Worm (Caenorhabditis elegans) whole organism, L2 larva: ENCODE measurements around the gene asg-2.

ENCODE experiments used
- alr-1 ChIP-seq: fragments of 150-350 bp; optimal IDR thresholded peaks from 2 replicates; lab custom pipeline; 2014; ENCODE audit warnings: missing biosample characterization, missing genetic modification characterization
- ama-1 ChIP-seq: fragments of 150-350 bp; optimal IDR thresholded peaks from 2 replicates; lab custom pipeline; 2018; ENCODE audit warnings: inconsistent platforms
- blmp-1 ChIP-seq: sonication (generic microtip); optimal IDR thresholded peaks from 2 replicates; lab custom pipeline; 2017; ENCODE audit warnings: missing genetic modification characterization, mild to moderate bottlenecking, missing compliant biosample characterization, antibody characterized with exemption, moderate library complexity; ENCODE audit not compliant: insufficient read depth
- crh-2 ChIP-seq: sonication (generic microtip); optimal IDR thresholded peaks from 2 replicates; lab custom pipeline; 2017; ENCODE audit warnings: missing biosample characterization, missing genetic modification characterization
- dmd-4 ChIP-seq: sonication (generic microtip); optimal IDR thresholded peaks from 2 replicates; lab custom pipeline; 2017; ENCODE audit warnings: missing biosample characterization, missing genetic modification characterization
- elt-3 ChIP-seq: sonication (generic microtip); optimal IDR thresholded peaks from 2 replicates; lab custom pipeline; 2017; ENCODE audit warnings: missing biosample characterization, missing genetic modification characterization
- fos-1 ChIP-seq: fragments of 150-350 bp; optimal IDR thresholded peaks from 2 replicates; lab custom pipeline; 2014; ENCODE audit warnings: missing biosample characterization, missing genetic modification characterization
- gmeb-1 ChIP-seq: fragments of 150-350 bp; optimal IDR thresholded peaks from 2 replicates; lab custom pipeline; 2014; ENCODE audit warnings: missing biosample characterization, missing genetic modification characterization
- lin-13 ChIP-seq: fragments of 150-350 bp; optimal IDR thresholded peaks from 2 replicates; lab custom pipeline; 2014; ENCODE audit warnings: missing biosample characterization, missing genetic modification reagents, missing genetic modification characterization
- mbf-1 ChIP-seq: sonication (generic microtip); optimal IDR thresholded peaks from 2 replicates; lab custom pipeline; 2017; ENCODE audit warnings: missing biosample characterization, missing genetic modification characterization
- mdl-1 ChIP-seq, 2 experiments: fragments of 150-350 bp in 1 of 2; sonication (generic microtip) in 1 of 2; optimal IDR thresholded peaks; 2 replicates each; lab custom pipeline; 2017; ENCODE audit warnings: missing biosample characterization in 2 of 2, missing genetic modification characterization in 2 of 2
- nhr-11 ChIP-seq: fragments of 150-350 bp; optimal IDR thresholded peaks from 2 replicates; lab custom pipeline; 2014; ENCODE audit warnings: missing biosample characterization, missing genetic modification characterization
- nhr-21 ChIP-seq: fragments of 150-350 bp; optimal IDR thresholded peaks from 2 replicates; lab custom pipeline; 2014; ENCODE audit warnings: missing biosample characterization, missing genetic modification characterization
- nhr-23 ChIP-seq: fragments of 150-350 bp; optimal IDR thresholded peaks from 2 replicates; lab custom pipeline; 2014; ENCODE audit warnings: missing biosample characterization, missing genetic modification reagents, missing genetic modification characterization
- nhr-25 ChIP-seq: fragments of 150-350 bp; sonication (generic microtip); optimal IDR thresholded peaks from 3 replicates; lab custom pipeline; 2014; ENCODE audit warnings: missing biosample characterization, missing genetic modification characterization
- nhr-6 ChIP-seq: fragments of 150-350 bp; optimal IDR thresholded peaks from 2 replicates; lab custom pipeline; 2014; ENCODE audit warnings: missing biosample characterization, missing genetic modification characterization
- peb-1 ChIP-seq: fragments of 150-350 bp; optimal IDR thresholded peaks from 2 replicates; lab custom pipeline; 2014; ENCODE audit warnings: missing biosample characterization, missing genetic modification characterization
- skn-1 ChIP-seq: sonication (generic microtip); optimal IDR thresholded peaks from 2 replicates; lab custom pipeline; 2017; ENCODE audit warnings: missing biosample characterization, missing genetic modification characterization
- sma-3 ChIP-seq: sonication (generic microtip); optimal IDR thresholded peaks from 2 replicates; lab custom pipeline; 2016; ENCODE audit warnings: missing genetic modification reagents, missing genetic modification characterization, missing compliant biosample characterization
- sma-9 ChIP-seq, 2 experiments: fragments of 150-350 bp in 1 of 2; sonication (generic microtip) in 1 of 2; optimal IDR thresholded peaks; 2 replicates each; lab custom pipeline; 2014 to 2016; ENCODE audit warnings: missing genetic modification characterization in 2 of 2, mild to moderate bottlenecking in 1 of 2, missing biosample characterization in 1 of 2, missing compliant biosample characterization in 1 of 2, missing genetic modification reagents in 1 of 2, moderate library complexity in 1 of 2
- snpc-4 ChIP-seq: fragments of 150-350 bp; optimal IDR thresholded peaks from 2 replicates; lab custom pipeline; 2014; ENCODE audit warnings: missing biosample characterization, missing genetic modification characterization
- unc-39 ChIP-seq: fragments of 150-350 bp; optimal IDR thresholded peaks from 2 replicates; lab custom pipeline; 2014; ENCODE audit warnings: missing biosample characterization, missing genetic modification characterization
- unc-55 ChIP-seq: fragments of 150-350 bp; sonication (generic microtip); optimal IDR thresholded peaks from 3 replicates; lab custom pipeline; 2014; ENCODE audit warnings: missing biosample characterization, missing genetic modification reagents, missing genetic modification characterization
- zag-1 ChIP-seq: fragments of 150-350 bp; optimal IDR thresholded peaks from 2 replicates; lab custom pipeline; 2014; ENCODE audit warnings: missing biosample characterization, missing genetic modification characterization

The asg-2 gene

DNA sequence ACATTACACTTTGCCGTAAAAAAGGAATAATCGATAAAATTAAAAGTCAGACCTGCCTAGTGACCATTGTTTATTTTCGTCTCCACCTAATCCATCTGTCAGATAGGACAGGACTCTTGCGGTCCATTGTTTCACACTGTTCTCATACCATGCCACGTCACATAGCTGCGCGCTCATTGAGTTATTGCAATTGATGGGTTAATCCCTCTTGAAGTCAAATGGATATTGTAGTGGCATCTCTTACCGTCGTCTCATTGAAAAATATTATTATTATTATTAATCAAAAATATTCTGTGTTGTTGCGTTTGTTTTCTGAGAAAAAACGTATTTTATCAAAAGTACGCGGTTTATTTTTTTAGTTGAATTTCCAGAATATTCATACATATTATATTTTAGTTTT, 47.1 kb downstream of the asg-2 start:
- TF ChIP-seq nhr-23 = no peak
- TF ChIP-seq dmd-4 = no peak
- TF ChIP-seq nhr-25 (tag; lab: Kevin White, UChicago) = no peak
- no peak for TF ChIP-seq peb-1
- no peak for TF ChIP-seq fos-1 (tag; lab: Kevin White, UChicago)
- TF ChIP-seq unc-55 (GFP tag; lab: Kevin White, UChicago) = no peak
- TF ChIP-seq ama-1 = no peak

DNA sequence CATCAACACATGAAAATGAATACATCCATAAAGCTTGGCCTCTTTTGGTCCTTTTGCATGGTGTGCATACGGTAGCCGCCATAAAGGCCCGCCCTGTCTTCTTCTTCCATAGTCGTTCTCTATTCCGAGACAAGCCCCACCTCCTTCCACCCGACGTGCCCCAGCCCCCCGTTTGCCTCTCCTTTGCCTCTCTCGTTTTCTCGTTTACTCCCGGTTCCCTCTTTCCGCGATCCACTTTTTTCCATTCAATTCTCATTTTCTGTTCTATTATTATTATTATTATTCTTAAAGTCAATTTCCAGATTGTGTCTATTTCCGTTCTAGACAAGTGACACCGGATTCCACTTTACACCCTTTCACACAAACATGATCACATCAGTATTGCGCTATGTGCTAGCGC, 48.3 kb downstream of the asg-2 start, which contains the start of gene unc-6:
Gene unc-6, plus strand, starts transcription at position 301 of the 400 bp plus-strand sequence.
- TF ChIP-seq zag-1 (tag; lab: Kevin White, UChicago) = no peak
- TF ChIP-seq elt-3 (tag; lab: Kevin White, UChicago) = no peak
- no peak for TF ChIP-seq nhr-11 (tag; lab: Kevin White, UChicago)
- TF ChIP-seq peb-1 = no peak
- TF ChIP-seq nhr-6 (tag; lab: Kevin White, UChicago) = no peak
- no peak for TF ChIP-seq sma-9 (GFP tag; optimal IDR thresholded peaks at IDR 0.05; lab: Kevin White, UChicago)
- TF ChIP-seq sma-9 (tag; optimal IDR thresholded peaks at IDR 0.05; lab: Kevin White, UChicago) = no peak
- TF ChIP-seq sma-3 = no peak
- no peak for TF ChIP-seq mbf-1 (tag; lab: Kevin White, UChicago)
- no peak for TF ChIP-seq blmp-1 (tag; lab: Kevin White, UChicago)
- no peak for TF ChIP-seq crh-2 (tag; lab: Kevin White, UChicago)
- TF ChIP-seq snpc-4 (tag; lab: Kevin White, UChicago) = no peak
- TF ChIP-seq lin-13 = no peak
- no peak for TF ChIP-seq alr-1 (tag; lab: Kevin White, UChicago)
- TF ChIP-seq skn-1 (tag; lab: Kevin White, UChicago) = no peak
- no peak for TF ChIP-seq unc-39
- no peak for TF ChIP-seq mdl-1 (tag; optimal IDR thresholded peaks at IDR 0.05; lab: Kevin White, UChicago)
- no peak for TF ChIP-seq nhr-21 (tag; lab: Kevin White, UChicago)
- no peak for TF ChIP-seq fos-1 (tag; lab: Kevin White, UChicago)
- TF ChIP-seq gmeb-1 = no peak
